Worm (Caenorhabditis elegans) whole organism, L4 larva: Measurements from ENCODE around the gene algn-6.
A peak's percentile ranks its signal among the peaks of the same experiment; 100 is the strongest.

Experiments used
- F10B5.3 ChIP-seq: sonication (generic microtip); optimal IDR thresholded peaks from 2 replicates; lab custom pipeline; 2016; ENCODE audit warnings: mild to moderate bottlenecking, missing genetic modification characterization, missing compliant biosample characterization
- F44E2.7 ChIP-seq: fragments of 200-800 bp; sonication (Bioruptor generic); IDR thresholded peaks from 2 replicates; pipeline ENCODE4 v2.1.2; 2022; ENCODE audit warnings: missing genetic modification characterization, missing compliant biosample characterization
- Y105C5A.15 ChIP-seq: fragments of 200-800 bp; sonication (Bioruptor generic); IDR thresholded peaks from 2 replicates; pipeline ENCODE4 v1.3.6; 2022; ENCODE audit warnings: missing genetic modification characterization, missing compliant biosample characterization
- Y48G9A.11 ChIP-seq: fragments of 200-800 bp; sonication (Bioruptor generic); IDR thresholded peaks from 2 replicates; pipeline ENCODE4 v1.3.6; 2022; ENCODE audit warnings: missing genetic modification reagents, missing genetic modification characterization, missing compliant biosample characterization
- aha-1 ChIP-seq: fragments of 150-350 bp; peaks from one replicate; lab custom pipeline; 2014; ENCODE audit warnings: missing biosample characterization, missing genetic modification characterization
- attf-4 ChIP-seq: sonication (generic microtip); optimal IDR thresholded peaks from 3 replicates; lab custom pipeline; 2017; ENCODE audit warnings: missing biosample characterization, missing genetic modification characterization
- ceh-20 ChIP-seq: fragments of 200-800 bp; sonication (Bioruptor generic); IDR thresholded peaks from 2 replicates; pipeline ENCODE4 v1.3.6; 2022; ENCODE audit warnings: missing genetic modification reagents, missing genetic modification characterization, missing compliant biosample characterization
- ceh-44 ChIP-seq: fragments of 200-800 bp; sonication (Bioruptor generic); IDR thresholded peaks from 2 replicates; pipeline ENCODE4 v1.3.6; 2022; ENCODE audit warnings: missing genetic modification reagents, missing genetic modification characterization, missing compliant biosample characterization
- ceh-82 ChIP-seq: sonication (generic microtip); optimal IDR thresholded peaks from 2 replicates; lab custom pipeline; 2017; ENCODE audit warnings: missing biosample characterization, missing genetic modification characterization
- dmd-6 ChIP-seq: fragments of 200-800 bp; sonication (Bioruptor generic); IDR thresholded peaks from 2 replicates; pipeline ENCODE4 v1.3.6; 2022; ENCODE audit warnings: missing genetic modification reagents, missing genetic modification characterization, missing compliant biosample characterization
- dmd-9 ChIP-seq: fragments of 200-800 bp; sonication (Bioruptor generic); IDR thresholded peaks from 2 replicates; pipeline ENCODE4 v1.3.6; 2022; ENCODE audit warnings: missing genetic modification reagents, missing genetic modification characterization, missing compliant biosample characterization
- dpl-1 ChIP-seq: fragments of 150-350 bp; optimal IDR thresholded peaks from 2 replicates; lab custom pipeline; 2014; ENCODE audit warnings: missing biosample characterization, missing genetic modification reagents, missing genetic modification characterization
- egl-27 ChIP-seq: sonication (generic microtip); optimal IDR thresholded peaks from 3 replicates; lab custom pipeline; 2017; ENCODE audit warnings: missing biosample characterization, missing genetic modification reagents, missing genetic modification characterization
- egl-43 ChIP-seq: fragments of 200-800 bp; sonication (Bioruptor generic); IDR thresholded peaks from 2 replicates; pipeline ENCODE4 v1.3.6; 2022; ENCODE audit warnings: missing genetic modification reagents, missing genetic modification characterization, missing compliant biosample characterization
- gei-8 ChIP-seq: fragments of 200-800 bp; sonication (Bioruptor generic); optimal IDR thresholded peaks from 2 replicates; lab custom pipeline; 2018; ENCODE audit warnings: mild to moderate bottlenecking, missing genetic modification characterization, missing compliant biosample characterization
- hlh-30 ChIP-seq: sonication (generic microtip); optimal IDR thresholded peaks from 2 replicates; lab custom pipeline; 2017; ENCODE audit warnings: antibody characterized with exemption, mild to moderate bottlenecking, missing genetic modification characterization, missing compliant biosample characterization; ENCODE audit not compliant: insufficient read depth
- jun-1 ChIP-seq: fragments of 150-350 bp; optimal IDR thresholded peaks from 2 replicates; lab custom pipeline; 2014; ENCODE audit warnings: missing biosample characterization, missing genetic modification reagents, missing genetic modification characterization
- lin-1 ChIP-seq: fragments of 200-800 bp; sonication (Bioruptor generic); IDR thresholded peaks from 2 replicates; pipeline ENCODE4 v1.3.6; 2022; ENCODE audit warnings: missing genetic modification reagents, missing genetic modification characterization, missing compliant biosample characterization
- lin-13 ChIP-seq: fragments of 150-350 bp; optimal IDR thresholded peaks from 2 replicates; lab custom pipeline; 2014; ENCODE audit warnings: missing biosample characterization, missing genetic modification reagents, missing genetic modification characterization
- lin-38 ChIP-seq: fragments of 200-800 bp; sonication (Bioruptor generic); IDR thresholded peaks from 2 replicates; pipeline ENCODE4 v1.3.6; 2022; ENCODE audit warnings: missing genetic modification reagents, missing genetic modification characterization, missing compliant biosample characterization
- mdl-1 ChIP-seq, 2 experiments: fragments of 150-350 bp in 1 of 2; sonication (generic microtip) in 1 of 2; optimal IDR thresholded peaks; 2 replicates each; lab custom pipeline; 2014 to 2017; ENCODE audit warnings: missing biosample characterization in 2 of 2, missing genetic modification characterization in 2 of 2
- mdt-29 ChIP-seq: fragments of 200-800 bp; sonication (Bioruptor generic); IDR thresholded peaks from 2 replicates; pipeline ENCODE4 v1.3.6; 2022; ENCODE audit warnings: missing genetic modification reagents, missing genetic modification characterization, missing compliant biosample characterization
- nhr-28 ChIP-seq: fragments of 150-350 bp; optimal IDR thresholded peaks from 2 replicates; lab custom pipeline; 2014; ENCODE audit warnings: missing biosample characterization, missing genetic modification characterization
- nhr-42 ChIP-seq: fragments of 200-800 bp; sonication (Bioruptor generic); IDR thresholded peaks from 2 replicates; pipeline ENCODE4 v1.3.6; 2022; ENCODE audit warnings: missing genetic modification characterization, missing compliant biosample characterization
- nhr-6 ChIP-seq: fragments of 150-350 bp; optimal IDR thresholded peaks from 2 replicates; lab custom pipeline; 2014; ENCODE audit warnings: missing biosample characterization, missing genetic modification characterization
- nhr-76 ChIP-seq: fragments of 150-350 bp; optimal IDR thresholded peaks from 2 replicates; lab custom pipeline; 2014; ENCODE audit warnings: missing biosample characterization, missing genetic modification characterization
- pha-4 ChIP-seq, 2 experiments: fragments of 150-350 bp in 1 of 2; fragments of 200-800 bp in 1 of 2; sonication (Bioruptor generic) in 1 of 2; IDR thresholded peaks in 1 of 2; optimal IDR thresholded peaks in 1 of 2; 2 replicates each; pipeline versions ENCODE4 v1.3.6 to Lab custom; 2014 to 2022; ENCODE audit warnings: missing genetic modification characterization in 2 of 2, missing genetic modification reagents in 2 of 2, missing biosample characterization in 1 of 2, missing compliant biosample characterization in 1 of 2
- pqm-1 ChIP-seq: sonication (generic microtip); optimal IDR thresholded peaks from 2 replicates; lab custom pipeline; 2017; ENCODE audit warnings: missing biosample characterization, missing genetic modification characterization
- rbr-2 ChIP-seq: sonication (generic microtip); optimal IDR thresholded peaks from 2 replicates; lab custom pipeline; 2016; ENCODE audit warnings: missing genotype, missing genetic modification characterization, missing compliant biosample characterization
- saeg-2 ChIP-seq: fragments of 200-800 bp; sonication (Bioruptor generic); IDR thresholded peaks from 2 replicates; pipeline ENCODE4 v1.3.6; 2022; ENCODE audit warnings: missing genetic modification reagents, missing genetic modification characterization, missing compliant biosample characterization
- snpc-1.2 ChIP-seq: fragments of 200-800 bp; sonication (Bioruptor generic); IDR thresholded peaks from 2 replicates; pipeline ENCODE4 v1.3.6; 2022; ENCODE audit warnings: missing genetic modification reagents, missing genetic modification characterization, missing compliant biosample characterization
- spr-1 ChIP-seq: sonication (generic microtip); optimal IDR thresholded peaks from 2 replicates; lab custom pipeline; 2016; ENCODE audit warnings: mild to moderate bottlenecking, missing genetic modification characterization, missing compliant biosample characterization
- unc-130 ChIP-seq: sonication (generic microtip); optimal IDR thresholded peaks from 2 replicates; lab custom pipeline; 2016; ENCODE audit warnings: missing genetic modification reagents, missing genetic modification characterization, missing compliant biosample characterization
- unc-39 ChIP-seq: sonication (generic microtip); optimal IDR thresholded peaks from 2 replicates; lab custom pipeline; 2017; ENCODE audit warnings: missing biosample characterization, missing genetic modification characterization
- unc-62 ChIP-seq, 3 experiments: fragments of 150-350 bp in 1 of 3; sonication (generic microtip); optimal IDR thresholded peaks in 2 of 3; peaks in 1 of 3; 1 replicate in 1 of 3; 2 replicates in 2 of 3; lab custom pipeline; 2014 to 2017; ENCODE audit warnings: missing biosample characterization in 3 of 3, missing genetic modification characterization in 3 of 3, missing genetic modification reagents in 3 of 3, missing genotype in 1 of 3
- zag-1 ChIP-seq: fragments of 150-350 bp; optimal IDR thresholded peaks from 2 replicates; lab custom pipeline; 2014; ENCODE audit warnings: missing biosample characterization, missing genetic modification characterization
- zip-11 ChIP-seq: fragments of 200-800 bp; sonication (Bioruptor generic); IDR thresholded peaks from 2 replicates; pipeline ENCODE4 v1.3.6; 2022; ENCODE audit warnings: missing genetic modification characterization, missing compliant biosample characterization
- ztf-11 ChIP-seq: fragments of 150-350 bp; optimal IDR thresholded peaks from 2 replicates; lab custom pipeline; 2014; ENCODE audit warnings: missing biosample characterization, missing genetic modification characterization
- ztf-7 ChIP-seq: fragments of 150-350 bp; optimal IDR thresholded peaks from 2 replicates; lab custom pipeline; 2014; ENCODE audit warnings: missing biosample characterization, missing genetic modification characterization

The algn-6 gene

DNA sequence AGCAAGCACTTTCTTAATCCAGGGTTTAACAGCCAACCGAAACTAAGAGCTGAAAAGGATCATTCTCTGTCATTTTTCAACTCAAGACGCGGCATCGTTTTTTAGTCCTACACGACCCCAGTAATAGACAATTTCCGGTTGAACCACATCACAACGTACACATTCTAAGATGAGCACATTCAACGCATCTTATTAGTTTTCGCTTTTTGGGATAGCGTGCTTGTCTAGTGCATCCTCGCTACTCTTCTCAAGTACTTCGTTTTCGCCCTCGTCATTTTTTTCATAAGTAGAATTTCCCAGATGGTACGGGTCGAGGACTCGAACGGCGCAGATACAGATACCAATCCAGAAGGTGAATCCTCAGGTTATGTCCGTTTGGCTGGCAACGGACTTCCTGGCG is 2.7 kb downstream of the algn-6 start, which contains the start of gene T05H10.1:
T05H10.1 (plus strand) TSS at position 301 of the 400 bp plus-strand sequence.
- TF ChIP-seq unc-130 (no peak), dpl-1 (GFP tag; lab: Kevin White, UChicago) (no peak), unc-62 (GFP tag; optimal IDR thresholded peaks at IDR 0.05 in 1 of 2; lab: Kevin White, UChicago) (no peak), unc-62 (tag; optimal IDR thresholded peaks at IDR 0.05; lab: Kevin White, UChicago) (no peak), ceh-20 (GFP tag; lab: Robert Waterston, UW) (no peak), dmd-9 (no peak), mdt-29 (GFP tag; lab: Robert Waterston, UW) (no peak), egl-43 (no peak), nhr-42 (GFP tag; lab: Robert Waterston, UW) (no peak), lin-38 (no peak), ceh-44 (GFP tag; lab: Robert Waterston, UW) (no peak), lin-1 (no peak), spr-1 (tag; lab: Kevin White, UChicago) (no peak), aha-1 (no peak), rbr-2 (tag; lab: Kevin White, UChicago) (no peak)
- TF ChIP-seq, all 104 proteins: peak for 0

DNA sequence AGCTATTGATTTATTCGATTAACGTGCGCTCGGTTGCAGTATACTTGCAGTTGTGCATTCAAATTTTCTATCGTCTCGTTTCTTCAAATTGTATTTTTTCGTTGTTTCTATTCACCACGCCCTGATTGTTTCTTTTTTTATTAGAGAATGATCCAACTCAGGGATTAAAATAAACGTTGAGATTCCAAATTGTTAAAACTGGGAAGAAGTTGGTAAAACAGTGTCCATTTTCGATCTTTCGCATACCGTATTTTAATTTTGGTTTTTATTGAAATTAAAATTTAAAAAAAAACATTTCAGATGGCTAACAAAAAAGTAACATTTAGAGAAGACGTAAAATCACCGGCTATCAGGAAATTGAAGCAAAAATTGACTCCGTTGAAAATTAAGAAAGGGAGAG is 7.7 kb downstream of the algn-6 start, which contains the start of gene apn-1:
apn-1 (plus strand) TSS at position 301 of the 400 bp plus-strand sequence.
- peak in 1 of 2 experiments; percentile 52 for TF ChIP-seq unc-62 (GFP tag; optimal IDR thresholded peaks at IDR 0.05 in 1 of 2; lab: Kevin White, UChicago)
- TF ChIP-seq unc-62 (tag; optimal IDR thresholded peaks at IDR 0.05; lab: Kevin White, UChicago): no peak
- TF ChIP-seq jun-1: no peak

DNA sequence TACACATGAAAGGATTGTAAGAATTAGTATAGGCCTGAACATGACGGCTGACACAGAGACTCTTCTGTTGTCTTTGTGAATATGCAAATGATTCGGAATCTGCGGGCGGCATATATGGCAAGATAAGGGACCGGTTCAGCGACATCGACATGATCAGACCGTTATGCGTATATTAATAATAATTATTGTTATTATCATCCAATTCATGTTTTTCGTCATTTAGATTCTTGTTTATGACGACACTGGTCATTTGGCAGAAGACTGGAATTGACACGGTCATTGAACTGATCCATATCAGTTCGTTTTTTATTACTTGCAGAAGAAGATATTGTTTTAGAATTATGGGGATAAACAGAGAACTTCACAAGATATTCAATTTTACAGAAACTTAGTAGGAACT is 10.9 kb downstream of the algn-6 start, which contains the start of gene mtre-1:
mtre-1 (minus strand) TSS at position 101 of the 400 bp plus-strand sequence.
- TF ChIP-seq unc-62 (GFP tag; optimal IDR thresholded peaks at IDR 0.05 in 1 of 2; lab: Kevin White, UChicago): peak in 1 of 2 experiments; percentile 15
- TF ChIP-seq unc-62 (tag; optimal IDR thresholded peaks at IDR 0.05; lab: Kevin White, UChicago): no peak
- TF ChIP-seq attf-4 (tag; lab: Kevin White, UChicago): no peak

DNA sequence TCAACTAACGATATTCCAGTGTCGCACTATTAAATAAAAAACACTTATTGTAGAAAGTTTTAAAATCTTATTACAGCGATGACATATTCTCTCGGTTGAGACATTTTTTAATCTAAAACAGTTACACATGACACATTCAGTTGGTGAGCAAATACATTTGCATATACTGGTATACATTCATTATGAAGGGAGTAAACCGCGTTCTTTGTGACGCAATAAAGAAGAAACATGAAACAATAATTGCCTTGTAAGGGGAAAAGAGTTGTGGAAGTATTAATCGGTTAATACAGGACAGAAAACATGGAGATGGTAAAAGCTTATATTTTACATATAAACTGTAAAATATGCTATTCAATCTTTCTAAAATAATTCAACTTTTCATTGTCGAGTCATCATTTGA is 11.7 kb downstream of the algn-6 start:
- TF ChIP-seq aha-1: peak; percentile 88
- no peak for TF ChIP-seq mdl-1 (tag; optimal IDR thresholded peaks at IDR 0.05; lab: Kevin White, UChicago)
- TF ChIP-seq, all 104 proteins: peak for 1

DNA sequence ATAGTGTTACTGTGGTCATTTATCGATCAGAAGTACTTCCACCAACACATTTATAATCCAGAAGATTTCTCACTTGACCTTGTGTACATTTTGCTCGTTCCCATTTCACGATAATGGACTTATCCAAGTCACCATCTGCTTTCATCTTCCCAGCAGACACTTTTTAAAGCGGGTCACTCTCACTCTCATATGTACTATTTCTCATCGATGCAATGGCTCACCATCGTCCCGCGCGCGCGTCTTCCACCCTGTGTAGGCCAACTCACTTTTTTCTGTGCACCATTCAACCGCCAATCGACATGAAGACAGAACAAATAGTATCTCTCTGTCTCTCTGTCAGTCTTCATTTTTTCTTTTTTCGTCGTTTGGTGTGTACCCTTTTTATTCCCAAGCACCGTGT is 12.6 kb downstream of the algn-6 start:
- TF ChIP-seq gei-8 (GFP tag; lab: Kevin White, UChicago) (no peak), unc-62 (GFP tag; optimal IDR thresholded peaks at IDR 0.05 in 1 of 2; lab: Kevin White, UChicago) (peak in 1 of 2 experiments; percentile 7), unc-62 (tag; optimal IDR thresholded peaks at IDR 0.05; lab: Kevin White, UChicago) (no peak), zip-11 (GFP tag; lab: Robert Waterston, UW) (no peak)
- TF ChIP-seq, all 104 proteins: peak for 1

DNA sequence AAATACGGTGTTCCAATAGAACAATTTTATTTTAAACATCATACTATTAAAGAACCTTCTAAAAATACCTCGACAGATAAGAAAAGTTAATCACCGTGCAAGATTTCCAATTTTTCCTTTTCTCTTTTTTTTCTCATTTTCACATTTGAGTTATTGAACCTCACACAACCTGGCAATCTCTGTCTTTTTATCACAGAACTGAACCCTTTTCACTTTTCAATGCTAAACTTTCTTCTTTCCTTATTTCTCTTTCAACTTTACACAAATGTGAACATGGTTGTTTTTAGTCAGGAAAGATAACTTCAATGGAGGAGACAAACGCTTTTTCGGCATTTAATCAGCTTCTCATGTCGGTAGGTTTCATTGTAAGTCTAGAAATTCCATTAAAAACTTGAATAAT is 13.2 kb downstream of the algn-6 start, which contains the start of gene T05H10.4:
T05H10.4 (plus strand) TSS at position 301 of the 400 bp plus-strand sequence.
- TF ChIP-seq mdl-1 (tag; optimal IDR thresholded peaks at IDR 0.05; lab: Kevin White, UChicago) (no peak), zip-11 (GFP tag; lab: Robert Waterston, UW) (no peak), egl-27 (tag; lab: Kevin White, UChicago) (no peak), saeg-2 (no peak), nhr-42 (GFP tag; lab: Robert Waterston, UW) (no peak), snpc-1.2 (GFP tag; lab: Robert Waterston, UW) (no peak), lin-13 (GFP tag; lab: Kevin White, UChicago) (no peak), zag-1 (tag; lab: Kevin White, UChicago) (no peak), unc-39 (tag; lab: Kevin White, UChicago) (no peak), ceh-82 (no peak), Y105C5A.15 (GFP tag; lab: Robert Waterston, UW) (no peak), attf-4 (tag; lab: Kevin White, UChicago) (no peak)

DNA sequence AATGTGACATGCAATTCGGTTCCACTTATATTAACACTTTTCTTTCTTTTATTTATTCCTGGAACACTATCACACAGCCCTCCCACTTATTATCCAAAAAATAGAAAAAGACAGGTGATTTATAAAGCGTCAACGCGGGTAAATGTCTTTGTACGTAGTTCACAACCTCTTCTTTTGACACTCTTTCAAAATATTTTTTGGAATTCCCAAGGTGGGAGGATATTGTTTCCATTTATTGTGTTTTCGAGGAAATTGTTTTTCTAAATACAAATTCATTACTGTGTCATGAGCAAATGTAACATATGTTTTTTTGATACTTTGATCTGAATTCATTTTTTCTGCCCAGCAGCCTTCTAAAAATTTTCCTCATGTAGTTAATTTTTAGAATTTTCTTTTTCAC is 18.3 kb downstream of the algn-6 start:
- TF ChIP-seq pha-4 (GFP tag; IDR thresholded peaks at IDR 0.05; lab: Robert Waterston, UW) (no peak), pha-4 (tag; optimal IDR thresholded peaks at IDR 0.05; lab: Kevin White, UChicago) (no peak), nhr-76 (tag; lab: Kevin White, UChicago) (no peak), F10B5.3 (tag; lab: Kevin White, UChicago) (no peak), ceh-82 (no peak), dmd-6 (no peak), ztf-11 (tag; lab: Kevin White, UChicago) (no peak), nhr-28 (tag; lab: Kevin White, UChicago) (no peak), ztf-7 (tag; lab: Kevin White, UChicago) (no peak), F44E2.7 (GFP tag; lab: Robert Waterston, UW) (no peak), hlh-30 (tag; lab: Kevin White, UChicago) (no peak), nhr-6 (tag; lab: Kevin White, UChicago) (no peak), Y48G9A.11 (no peak), pqm-1 (tag; lab: Kevin White, UChicago) (no peak)
